Worm (Caenorhabditis elegans): Measurements from ENCODE around the gene B0416.2.

DNA sequence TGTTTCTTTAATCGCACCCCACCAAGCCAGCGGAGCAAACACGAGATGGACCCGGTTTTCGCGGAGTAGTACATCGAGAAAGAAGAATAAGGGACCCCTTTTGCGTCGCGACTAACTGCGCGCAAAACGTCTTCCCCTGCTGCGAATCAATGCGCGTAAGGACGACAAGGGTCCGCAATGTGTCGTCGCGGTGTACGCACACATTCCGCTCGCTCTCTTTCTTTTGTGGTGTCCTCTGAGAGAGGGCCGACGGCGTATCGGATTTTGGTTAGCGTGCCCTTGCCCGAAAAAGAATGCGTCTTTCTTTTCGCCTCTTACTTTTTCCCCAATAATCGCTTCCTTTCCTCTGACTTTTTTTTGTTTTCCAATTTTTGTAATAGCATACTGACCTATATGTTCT, 38.9 kb downstream of the B0416.2 start:
- no peak for TF ChIP-seq jun-1 (tag; optimal IDR thresholded peaks at IDR 0.05)
- TF ChIP-seq zip-2 (tag; optimal IDR thresholded peaks at IDR 0.05) = no peak
- TF ChIP-seq pqm-1 (tag; optimal IDR thresholded peaks at IDR 0.05) = no peak
- TF ChIP-seq unc-39 (tag; optimal IDR thresholded peaks at IDR 0.05) = no peak
- TF ChIP-seq unc-130 (GFP tag; optimal IDR thresholded peaks at IDR 0.05) = no peak
- TF ChIP-seq nhr-10 (tag; optimal IDR thresholded peaks at IDR 0.05) = no peak
- 0 out of 4 replicates have a peak, but pooled peaks of 1 of the 2 experiments have one; percentile 58 for TF ChIP-seq madf-5 (GFP tag; IDR thresholded peaks at IDR 0.05)
- TF ChIP-seq arid-1 (GFP tag; conservative IDR thresholded peaks at IDR 0.05) = 0 out of 2 replicates have a peak, but pooled peaks have one; percentile 37
- peak; percentile 20 for TF ChIP-seq nhr-77 (tag; optimal IDR thresholded peaks at IDR 0.05)
- no peak for TF ChIP-seq lin-15B (tag; optimal IDR thresholded peaks at IDR 0.05)
- no peak for TF ChIP-seq lin-29 (GFP tag; IDR thresholded peaks at IDR 0.05)
- no peak for TF ChIP-seq snpc-4 (tag; optimal IDR thresholded peaks at IDR 0.05)
